Fruit fly (Drosophila melanogaster): ENCODE measurements around the gene Cad86C.
A peak's percentile ranks its signal among the peaks of the same experiment; 100 is the strongest.

Gene Cad86C

DNA sequence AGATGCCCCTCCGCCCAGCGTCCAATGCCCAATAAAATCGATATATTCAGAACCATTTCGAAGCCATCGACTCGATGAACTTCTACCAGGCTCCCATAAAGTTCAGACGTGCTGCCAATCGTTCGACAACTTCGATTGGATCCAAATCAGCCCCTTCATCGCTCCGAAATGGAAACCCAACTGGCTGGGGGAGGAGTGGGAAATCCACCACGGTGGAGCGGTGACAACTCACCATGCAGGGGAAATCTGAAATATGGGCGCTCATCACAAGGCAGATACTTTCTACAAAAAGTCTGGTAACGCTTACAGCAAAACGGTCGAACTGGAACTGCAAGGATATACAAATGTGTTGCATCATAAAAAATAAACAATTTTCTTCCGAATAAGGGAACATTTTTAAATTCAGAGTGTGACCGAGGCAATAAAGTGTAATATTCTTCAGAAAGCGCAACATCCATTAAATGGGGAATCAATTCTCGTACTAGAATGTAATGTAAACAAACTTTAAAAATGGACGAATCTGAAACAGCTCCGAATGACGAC, 25.4 kb downstream of the Cad86C start, which contains the start of gene CG4565 (continued):
- peak; percentile 27 for TF ChIP-seq CG13296 (GFP tag; optimal IDR thresholded peaks at IDR 0.05)
- 0 out of 4 replicates have a peak, but pooled peaks have one; percentile 54 for TF ChIP-seq chinmo (GFP tag; IDR thresholded peaks at IDR 0.05; ENCODE audit: partially characterized antibody)
- TF ChIP-seq Sry-δ (GFP tag; optimal IDR thresholded peaks at IDR 0.05) = peak; percentile 54
- TF ChIP-seq CG1603 (tag; optimal IDR thresholded peaks at IDR 0.05) = peak; percentile 44
- TF ChIP-seq Taf1 (GFP tag; IDR thresholded peaks at IDR 0.05) = no peak
- TF ChIP-seq gcm (GFP tag; optimal IDR thresholded peaks at IDR 0.05) = peak; percentile 17
- TF ChIP-seq mld (GFP tag; IDR thresholded peaks at IDR 0.05; ENCODE audit: partially characterized antibody) = 0 out of 3 replicates have a peak, but pooled peaks have one; percentile 21
- TF ChIP-seq Hand (GFP tag; optimal IDR thresholded peaks at IDR 0.05) = no peak
- no peak for TF ChIP-seq CG9215 (GFP tag; IDR thresholded peaks at IDR 0.05)
- TF ChIP-seq CG6791 (GFP tag; IDR thresholded peaks at IDR 0.05; ENCODE audit: partially characterized antibody) = peak; percentile 53; the same call in 1 of the 3 replicates
- peak; percentile 13 for TF ChIP-seq pros (GFP tag; optimal IDR thresholded peaks at IDR 0.05)

DNA sequence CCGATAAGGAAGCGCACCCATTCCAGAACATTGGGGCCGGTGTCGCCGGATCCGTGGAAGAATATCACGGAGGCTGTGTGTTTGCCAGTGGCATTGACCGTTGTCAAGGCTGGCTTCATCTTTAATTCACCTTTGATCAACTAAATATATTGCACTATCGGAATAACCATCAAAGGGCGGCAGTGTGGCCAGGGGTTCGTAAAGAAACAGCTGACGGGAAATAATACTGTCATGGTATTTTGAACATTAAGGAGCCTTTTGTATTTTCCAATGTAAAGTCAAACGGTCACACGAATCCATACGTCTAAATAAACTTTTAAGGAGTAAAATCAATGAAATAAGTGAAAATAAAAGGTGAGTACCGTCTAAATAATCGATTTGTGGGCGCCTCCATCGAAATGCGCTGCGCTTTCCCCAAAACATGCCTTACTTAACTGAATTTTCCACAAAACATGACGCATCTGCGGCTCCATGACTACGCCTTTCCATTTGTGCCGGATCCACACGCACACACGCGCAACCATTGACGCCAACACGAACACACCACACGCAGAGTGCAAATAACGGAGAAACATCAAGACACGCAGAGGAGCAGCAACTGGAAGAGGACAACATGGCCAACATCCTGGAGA, 27.5 kb downstream of the Cad86C start, which contains the start of the genes CG6567 and CG4511:
CG6567 (minus strand) TSS at position 209 of the 632 bp plus-strand sequence.
CG4511 (plus strand) TSS at position 259 of the 632 bp plus-strand sequence.
- no peak for TF ChIP-seq CG7963 (GFP tag; IDR thresholded peaks at IDR 0.05; ENCODE audit: partially characterized antibody)
- TF ChIP-seq Elba2 (GFP tag; optimal IDR thresholded peaks at IDR 0.05) = peak; percentile 77
- TF ChIP-seq CG10267 (tag; optimal IDR thresholded peaks at IDR 0.05) = peak; percentile 8
- no peak for TF ChIP-seq pum (GFP tag; optimal IDR thresholded peaks at IDR 0.05)
- TF ChIP-seq CG6254 (GFP tag; optimal IDR thresholded peaks at IDR 0.05) = no peak
- peak; percentile 80 for TF ChIP-seq pzg (GFP tag; optimal IDR thresholded peaks at IDR 0.05)
- 0 out of 4 replicates have a peak, but pooled peaks have one; percentile 35 for TF ChIP-seq Dll (GFP tag; IDR thresholded peaks at IDR 0.05; ENCODE audit: partially characterized antibody)
- TF ChIP-seq bab2 (GFP tag; optimal IDR thresholded peaks at IDR 0.05) = no peak
- peak; percentile 8 for TF ChIP-seq gcm (GFP tag; optimal IDR thresholded peaks at IDR 0.05)
- peak; percentile 80 for TF ChIP-seq Med (GFP tag)
- TF ChIP-seq CG34422 (GFP tag; IDR thresholded peaks at IDR 0.05) = peak; percentile 80; the same call in 1 of the 3 replicates
- no peak for TF ChIP-seq wek (GFP tag; optimal IDR thresholded peaks at IDR 0.05)
- TF ChIP-seq CG12659 (GFP tag; optimal IDR thresholded peaks at IDR 0.05) = peak; percentile 55
- TF ChIP-seq CG1603 (tag; optimal IDR thresholded peaks at IDR 0.05) = peak; percentile 55
- peak; percentile 44 for TF ChIP-seq CG15514 (GFP tag; optimal IDR thresholded peaks at IDR 0.05)
- no peak for TF ChIP-seq CG12769 (tag; optimal IDR thresholded peaks at IDR 0.05)
- peak; percentile 45 for TF ChIP-seq Ets97D (GFP tag; optimal IDR thresholded peaks at IDR 0.05)
- no peak for TF ChIP-seq CG11504 (tag; optimal IDR thresholded peaks at IDR 0.05)
- TF ChIP-seq CG18619 (GFP tag; optimal IDR thresholded peaks at IDR 0.05) = no peak
- TF ChIP-seq tx (GFP tag; optimal IDR thresholded peaks at IDR 0.05) = peak; percentile 84
- no peak for TF ChIP-seq CG6854 (GFP tag; optimal IDR thresholded peaks at IDR 0.05)
- TF ChIP-seq Lhr (GFP tag; optimal IDR thresholded peaks at IDR 0.05) = peak; percentile 36
- TF ChIP-seq seq (GFP tag; IDR thresholded peaks at IDR 0.05) = no peak
- TF ChIP-seq trem (tag; optimal IDR thresholded peaks at IDR 0.05) = peak; percentile 57
- no peak for TF ChIP-seq Deaf1 (tag; optimal IDR thresholded peaks at IDR 0.05)
- TF ChIP-seq CG11695 (GFP tag; IDR thresholded peaks at IDR 0.05) = no peak
- peak; percentile 22 for TF ChIP-seq Fer1 (GFP tag; optimal IDR thresholded peaks at IDR 0.05)
- no peak for TF ChIP-seq Camta (GFP tag; optimal IDR thresholded peaks at IDR 0.05)
- no peak for TF ChIP-seq her (GFP tag; optimal IDR thresholded peaks at IDR 0.05)
- TF ChIP-seq Scr (GFP tag; IDR thresholded peaks at IDR 0.05; ENCODE audit: partially characterized antibody) = peak; percentile 38
- TF ChIP-seq Pdp1 (GFP tag; optimal IDR thresholded peaks at IDR 0.05) = peak in 1 of 2 experiments; percentile 24
- TF ChIP-seq BEAF-32 (GFP tag; optimal IDR thresholded peaks at IDR 0.05) = peak; percentile 56
- TF ChIP-seq psq (GFP tag; optimal IDR thresholded peaks at IDR 0.05) = no peak
- TF ChIP-seq CG34376 (GFP tag; optimal IDR thresholded peaks at IDR 0.05) = peak; percentile 6
- TF ChIP-seq p53 (GFP tag; optimal IDR thresholded peaks at IDR 0.05) = no peak
- TF ChIP-seq CG4404 (GFP tag; IDR thresholded peaks at IDR 0.05) = no peak
- TF ChIP-seq Sry-δ (GFP tag; optimal IDR thresholded peaks at IDR 0.05) = peak; percentile 19
